Worm (Caenorhabditis elegans): ENCODE results near the gene str-9.

- TF ChIP-seq unc-62 (GFP tag; optimal IDR thresholded peaks at IDR 0.05) (no peak), aly-2 (tag; optimal IDR thresholded peaks at IDR 0.05) (no peak), elt-3 (tag; optimal IDR thresholded peaks at IDR 0.05) (no peak), lsy-2 (tag; optimal IDR thresholded peaks at IDR 0.05) (no peak), ama-1 (optimal IDR thresholded peaks at IDR 0.05) (no peak), lin-39 (tag; optimal IDR thresholded peaks at IDR 0.05) (no peak), fkh-10 (GFP tag; optimal IDR thresholded peaks at IDR 0.05) (no peak), snpc-4 (tag; optimal IDR thresholded peaks at IDR 0.05) (no peak), mdl-1 (tag; optimal IDR thresholded peaks at IDR 0.05) (no peak), nhr-12 (tag; optimal IDR thresholded peaks at IDR 0.05) (no peak), skn-1 (tag; optimal IDR thresholded peaks at IDR 0.05) (no peak), sptf-1 (tag; optimal IDR thresholded peaks at IDR 0.05) (no peak), dsc-1 (tag; optimal IDR thresholded peaks at IDR 0.05) (no peak)
Measured at ce11 chrV:15750130-15750529, 8.4 kb upstream of the str-9 start, which contains the start of gene str-6.

All from whole organism, L1 larva.